Fruit fly (Drosophila melanogaster): ENCODE measurements around the gene CG4766.

CG4766 gene

DNA sequence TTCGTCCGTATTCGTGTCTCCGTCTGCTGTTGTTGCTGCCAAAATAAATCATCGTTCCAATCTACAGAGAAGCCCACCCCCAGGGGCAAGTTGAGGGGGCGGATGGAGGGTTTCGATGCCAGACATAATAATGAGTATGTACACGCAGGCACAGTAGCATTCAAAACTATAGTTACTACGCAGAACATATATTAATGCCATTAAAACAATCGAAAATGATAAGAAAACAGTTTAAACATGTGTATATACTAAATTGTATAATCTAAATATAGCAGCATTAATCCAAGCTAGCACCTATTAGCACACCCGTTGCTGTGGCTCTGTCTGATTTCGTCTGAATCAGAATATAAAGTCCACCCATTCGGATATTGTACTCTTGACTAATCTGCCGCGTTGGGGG, 19.7 kb downstream of the CG4766 start:
- peak; percentile 89 for TF ChIP-seq br (GFP tag; optimal IDR thresholded peaks at IDR 0.05)
- TF ChIP-seq jim (GFP tag; optimal IDR thresholded peaks at IDR 0.05): no peak
- peak; percentile 68 for TF ChIP-seq Mio (GFP tag; optimal IDR thresholded peaks at IDR 0.05)
- peak; percentile 90 for TF ChIP-seq OdsH (GFP tag; optimal IDR thresholded peaks at IDR 0.05)
- no peak for TF ChIP-seq Abd-B (GFP tag; optimal IDR thresholded peaks at IDR 0.05)
- TF ChIP-seq rgr (GFP tag; optimal IDR thresholded peaks at IDR 0.05): peak; percentile 92
- TF ChIP-seq psq (GFP tag; optimal IDR thresholded peaks at IDR 0.05): peak; percentile 83
- no peak for TF ChIP-seq Vsx2 (GFP tag; optimal IDR thresholded peaks at IDR 0.05; ENCODE audit: partially characterized antibody)
- peak; percentile 68 for TF ChIP-seq CG32264 (GFP tag; optimal IDR thresholded peaks at IDR 0.05)
- TF ChIP-seq pan (optimal IDR thresholded peaks at IDR 0.05): no peak
- peak; percentile 94 for TF ChIP-seq h (GFP tag; optimal IDR thresholded peaks at IDR 0.05)
- peak; percentile 91 for TF ChIP-seq fru (GFP tag; optimal IDR thresholded peaks at IDR 0.05)
- peak; percentile 96 for TF ChIP-seq Hnf4 (GFP tag; optimal IDR thresholded peaks at IDR 0.05)
- TF ChIP-seq Jra (GFP tag; optimal IDR thresholded peaks at IDR 0.05): peak; percentile 81
- no peak for TF ChIP-seq tai (GFP tag; optimal IDR thresholded peaks at IDR 0.05)
- TF ChIP-seq lola (GFP tag; optimal IDR thresholded peaks at IDR 0.05): no peak
- TF ChIP-seq Hr78 (GFP tag; optimal IDR thresholded peaks at IDR 0.05): no peak
- TF ChIP-seq usp (GFP tag; optimal IDR thresholded peaks at IDR 0.05): no peak
- TF ChIP-seq Dfd (GFP tag; optimal IDR thresholded peaks at IDR 0.05): no peak
- TF ChIP-seq Hr83 (GFP tag; optimal IDR thresholded peaks at IDR 0.05; ENCODE audit: poor library complexity, severe bottlenecking): no peak
- peak; percentile 73 for TF ChIP-seq Rel (GFP tag; optimal IDR thresholded peaks at IDR 0.05)
- peak; percentile 71 for TF ChIP-seq Rel (tag; optimal IDR thresholded peaks at IDR 0.05)
- TF ChIP-seq sv (GFP tag; optimal IDR thresholded peaks at IDR 0.05): peak; percentile 2
- peak; percentile 61 for TF ChIP-seq sage (GFP tag; optimal IDR thresholded peaks at IDR 0.05)
- TF ChIP-seq Myc (optimal IDR thresholded peaks at IDR 0.05): no peak
- no peak for TF ChIP-seq N (GFP tag; optimal IDR thresholded peaks at IDR 0.05)
- TF ChIP-seq ey (GFP tag; optimal IDR thresholded peaks at IDR 0.05): peak; percentile 92
- peak; percentile 90 for TF ChIP-seq dmrt93B (GFP tag; optimal IDR thresholded peaks at IDR 0.05)
- no peak for TF ChIP-seq Dif (GFP tag; optimal IDR thresholded peaks at IDR 0.05; ENCODE audit: partially characterized antibody)
- peak; percentile 66 for TF ChIP-seq GATAd (GFP tag; optimal IDR thresholded peaks at IDR 0.05)
- TF ChIP-seq brk (GFP tag; optimal IDR thresholded peaks at IDR 0.05): peak; percentile 75
- peak; percentile 91 for TF ChIP-seq HLH106 (tag; optimal IDR thresholded peaks at IDR 0.05)
- peak in 1 of 2 experiments; percentile 94 for TF ChIP-seq foxo (GFP tag; optimal IDR thresholded peaks at IDR 0.05)
- TF ChIP-seq woc (GFP tag; optimal IDR thresholded peaks at IDR 0.05): peak; percentile 66
- peak; percentile 60 for TF ChIP-seq CG9705 (GFP tag; optimal IDR thresholded peaks at IDR 0.05)
- no peak for TF ChIP-seq dl (GFP tag; optimal IDR thresholded peaks at IDR 0.05; ENCODE audit: insufficient read depth in 1 of 2, partially characterized antibody in 2 of 2)
- TF ChIP-seq dsf (GFP tag; optimal IDR thresholded peaks at IDR 0.05; ENCODE audit: borderline replicate concordance): no peak
- peak; percentile 89 for TF ChIP-seq CrebA (GFP tag; optimal IDR thresholded peaks at IDR 0.05; ENCODE audit: borderline replicate concordance)
- TF ChIP-seq Sp1 (GFP tag; optimal IDR thresholded peaks at IDR 0.05): peak; percentile 89

DNA sequence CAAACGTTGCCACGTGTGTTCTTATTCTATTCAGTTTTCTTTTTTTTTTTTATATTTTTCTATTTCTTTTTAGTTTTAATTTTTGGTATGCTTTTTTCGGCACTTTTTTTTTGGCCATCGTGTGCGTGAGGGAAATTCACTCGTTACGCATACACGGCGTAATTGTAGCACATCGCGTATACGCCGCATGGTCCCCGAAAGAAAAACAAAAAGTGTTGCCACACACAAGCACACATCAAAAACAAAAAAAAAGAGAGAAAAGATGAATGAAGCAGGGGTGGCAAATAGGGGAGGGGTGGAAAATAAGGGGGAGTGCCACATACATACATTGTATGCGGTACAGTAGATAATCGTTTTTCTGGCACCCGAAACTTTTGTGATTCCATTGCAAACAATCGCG, 22.8 kb downstream of the CG4766 start:
- TF ChIP-seq GATAd (GFP tag; optimal IDR thresholded peaks at IDR 0.05): no peak
- TF ChIP-seq Dfd (GFP tag; optimal IDR thresholded peaks at IDR 0.05): no peak
- TF ChIP-seq br (GFP tag; optimal IDR thresholded peaks at IDR 0.05): no peak
- TF ChIP-seq dl (GFP tag; optimal IDR thresholded peaks at IDR 0.05; ENCODE audit: insufficient read depth in 1 of 2, partially characterized antibody in 2 of 2): no peak
- no peak for TF ChIP-seq Dif (GFP tag; optimal IDR thresholded peaks at IDR 0.05; ENCODE audit: partially characterized antibody)
- TF ChIP-seq Vsx2 (GFP tag; optimal IDR thresholded peaks at IDR 0.05; ENCODE audit: partially characterized antibody): no peak
- no peak for TF ChIP-seq foxo (GFP tag; optimal IDR thresholded peaks at IDR 0.05)
- TF ChIP-seq psq (GFP tag; optimal IDR thresholded peaks at IDR 0.05): no peak
- TF ChIP-seq Hr78 (GFP tag; optimal IDR thresholded peaks at IDR 0.05): no peak
- TF ChIP-seq ey (GFP tag; optimal IDR thresholded peaks at IDR 0.05): no peak
- no peak for TF ChIP-seq fru (GFP tag; optimal IDR thresholded peaks at IDR 0.05)
- TF ChIP-seq Hr83 (GFP tag; optimal IDR thresholded peaks at IDR 0.05; ENCODE audit: poor library complexity, severe bottlenecking): no peak
- no peak for TF ChIP-seq rgr (GFP tag; optimal IDR thresholded peaks at IDR 0.05)
- TF ChIP-seq sv (GFP tag; optimal IDR thresholded peaks at IDR 0.05): no peak
- no peak for TF ChIP-seq CG9705 (GFP tag; optimal IDR thresholded peaks at IDR 0.05)
- no peak for TF ChIP-seq lola (GFP tag; optimal IDR thresholded peaks at IDR 0.05)
- no peak for TF ChIP-seq CG32264 (GFP tag; optimal IDR thresholded peaks at IDR 0.05)
- TF ChIP-seq Sp1 (GFP tag; optimal IDR thresholded peaks at IDR 0.05): no peak
- no peak for TF ChIP-seq jim (GFP tag; optimal IDR thresholded peaks at IDR 0.05)
- no peak for TF ChIP-seq dsf (GFP tag; optimal IDR thresholded peaks at IDR 0.05; ENCODE audit: borderline replicate concordance)
